Fruit fly (Drosophila melanogaster) S2 (cell line): ENCODE data around the gene CG10435.

Source experiments
- CG8478 ChIP-seq: fragments of >200 bp; optimal IDR thresholded peaks from 2 replicates; lab custom pipeline; 2018
- CTCF ChIP-seq, 2 experiments: fragments of >200 bp; optimal IDR thresholded peaks; 2 replicates each; lab custom pipeline; 2018

DNA sequence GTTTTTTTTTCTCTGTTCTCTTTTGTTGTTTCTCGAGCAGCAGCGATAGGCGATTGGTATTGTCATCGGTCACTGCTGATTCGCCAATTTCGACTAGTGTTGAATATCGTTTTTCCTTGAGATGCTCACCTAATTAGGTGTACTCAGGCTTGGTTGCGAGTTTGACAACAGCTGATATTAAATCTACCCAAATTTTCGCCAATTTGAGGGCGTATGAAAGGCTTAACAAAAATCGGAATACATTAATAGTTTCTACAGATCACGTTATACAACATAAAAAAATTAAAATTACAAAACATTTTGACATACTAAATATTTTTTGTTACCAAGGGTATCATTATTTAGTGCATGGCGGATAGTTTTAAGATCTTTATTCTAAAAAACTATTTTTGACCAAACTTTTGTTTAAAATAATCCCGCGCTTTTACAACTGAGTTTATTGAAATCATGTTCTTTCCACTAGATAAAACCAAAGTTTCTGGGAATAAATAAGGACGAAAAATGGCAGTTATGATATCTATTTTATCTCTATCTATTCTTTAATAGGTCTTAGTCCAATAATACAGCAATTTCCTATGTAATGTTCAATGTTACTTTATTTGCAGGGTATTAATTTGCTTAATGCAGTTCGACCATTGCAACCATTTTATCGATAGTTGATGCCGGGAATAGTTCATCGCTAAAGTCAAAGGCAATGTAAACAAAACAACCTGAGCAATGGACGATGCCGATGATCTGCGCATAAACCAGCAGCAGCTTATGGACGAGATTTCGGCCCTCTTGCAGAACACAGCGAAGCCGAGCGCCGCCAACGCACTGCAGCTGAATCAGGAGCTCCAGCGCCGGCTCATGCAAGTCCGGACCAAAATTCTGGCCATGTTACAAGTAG lies at the start of gene CG10435, which contains the start of gene Pbp95:
- TF ChIP-seq CG8478 (lab: Kevin White, UChicago) (no peak), CTCF (optimal IDR thresholded peaks at IDR 0.05; lab: Kevin White, UChicago) (no peak)
